Worm (Caenorhabditis elegans): Measurements from ENCODE around the gene pcm-1.

DNA sequence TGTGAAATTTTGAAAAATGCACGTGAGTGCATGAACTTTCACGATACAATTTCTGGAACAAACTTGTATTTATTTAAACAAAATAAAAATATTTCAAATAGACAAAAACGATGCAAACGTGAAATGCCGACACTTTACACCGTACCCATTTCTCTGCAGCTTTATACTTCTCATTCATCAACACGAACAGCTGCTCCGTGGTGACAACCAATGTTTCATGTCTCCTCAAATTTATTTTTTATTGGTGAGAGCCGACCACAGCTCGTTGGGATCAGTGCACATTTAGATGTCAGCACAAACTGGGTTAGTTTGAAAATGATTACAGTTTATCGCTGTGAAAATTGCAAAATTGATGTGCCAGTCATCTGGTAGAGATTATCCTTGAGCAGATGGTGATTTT, 31.9 kb upstream of the pcm-1 start:
- TF ChIP-seq efl-3 (GFP tag; optimal IDR thresholded peaks at IDR 0.05) (no peak), nhr-76 (tag; optimal IDR thresholded peaks at IDR 0.05) (no peak), elt-2 (tag; optimal IDR thresholded peaks at IDR 0.05) (no peak), pqm-1 (tag; optimal IDR thresholded peaks at IDR 0.05) (no peak), unc-130 (tag; optimal IDR thresholded peaks at IDR 0.05) (no peak), ces-1 (GFP tag; optimal IDR thresholded peaks at IDR 0.05) (no peak), nhr-90 (tag; optimal IDR thresholded peaks at IDR 0.05; ENCODE audit: poor library complexity) (no peak), fkh-4 (tag; optimal IDR thresholded peaks at IDR 0.05; ENCODE audit: borderline replicate concordance) (no peak), C34B4.2 (tag; optimal IDR thresholded peaks at IDR 0.05) (no peak), snpc-4 (tag; optimal IDR thresholded peaks at IDR 0.05) (no peak), lin-13 (GFP tag; optimal IDR thresholded peaks at IDR 0.05) (no peak)

Data from whole organism, L1 larva.